Worm (Caenorhabditis elegans) whole organism, mixed stage, embryonic: ENCODE results near the gene ugt-50.

Source experiments
- ces-1 ChIP-seq: fragments of 150-350 bp; optimal IDR thresholded peaks from 2 replicates; lab custom pipeline; 2014; ENCODE audit warnings: missing biosample characterization, missing genetic modification reagents, missing genetic modification characterization
- lin-32 ChIP-seq: fragments of 200-800 bp; sonication (Bioruptor generic); optimal IDR thresholded peaks from 2 replicates; lab custom pipeline; 2018; ENCODE audit warnings: mild to moderate bottlenecking, missing genetic modification characterization, missing compliant biosample characterization
- nhr-237 ChIP-seq: fragments of 150-350 bp; optimal IDR thresholded peaks from 2 replicates; lab custom pipeline; 2014; ENCODE audit warnings: missing biosample characterization, missing genetic modification characterization
- nhr-28 ChIP-seq: fragments of 150-350 bp; optimal IDR thresholded peaks from 2 replicates; lab custom pipeline; 2014; ENCODE audit warnings: missing biosample characterization, missing genetic modification characterization
- tbx-8 ChIP-seq: fragments of 200-800 bp; sonication (Bioruptor generic); optimal IDR thresholded peaks from 2 replicates; lab custom pipeline; 2018; ENCODE audit warnings: mild to moderate bottlenecking, missing genetic modification characterization, moderate library complexity, missing compliant biosample characterization

- peak; percentile 34 for TF ChIP-seq nhr-28 (tag; lab: Kevin White, UChicago)
- TF ChIP-seq lin-32 (GFP tag; lab: Kevin White, UChicago): no peak
- TF ChIP-seq ces-1 (GFP tag; lab: Kevin White, UChicago): peak; percentile 82
- no peak for TF ChIP-seq tbx-8 (GFP tag; lab: Kevin White, UChicago)
- peak; percentile 74 for TF ChIP-seq nhr-237 (tag; lab: Kevin White, UChicago)
These were observed 21.0 kb upstream of the ugt-50 start for ce11 chrX:12670385-12670784.
